ENCODE assay signal across 4 fruit fly cellular contexts in the genomic region with DNA sequence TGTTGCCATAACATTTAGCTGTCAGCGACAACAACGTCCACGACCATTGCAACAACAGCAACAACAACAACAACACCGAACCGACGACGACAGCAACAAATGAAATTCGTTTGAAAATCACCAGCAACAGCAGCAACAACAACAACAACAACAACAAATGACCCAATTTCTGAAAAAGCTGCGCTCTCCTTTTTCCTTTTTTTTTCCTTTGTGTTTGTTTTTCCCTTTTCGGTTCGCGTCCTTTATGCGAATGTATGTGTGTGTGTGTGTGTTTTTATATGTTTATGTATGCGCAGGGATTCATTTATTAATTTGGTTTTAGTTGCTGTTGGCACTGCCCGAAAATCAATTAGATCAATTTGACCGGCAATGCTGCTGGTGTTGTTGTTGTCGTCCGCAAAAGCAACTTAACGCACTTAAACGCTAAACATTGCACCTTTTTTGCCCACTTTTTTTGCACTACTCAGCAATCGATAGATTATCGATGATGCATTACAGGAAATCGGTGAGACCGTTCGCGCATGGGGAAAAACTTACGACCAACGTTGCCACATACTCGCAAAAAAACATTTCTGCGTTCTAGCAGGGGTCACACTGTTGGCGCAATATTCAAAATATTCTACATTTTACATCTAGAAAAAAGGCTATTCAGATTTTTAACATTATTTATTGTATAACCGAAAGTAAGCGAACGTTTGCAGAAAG.
TF ChIP-seq lines count a peak whose summit lies in the region.

A gene (minus strand): TSS at position 488 of the 705 bp plus-strand sequence.

TF ChIP-seq in whole organism, embryonic, 481 proteins besides CTCF, POLR2A, EP300 and RAD21 (continued from another document and continues in another):
- TF ChIP-seq bab2 (GFP tag; optimal IDR thresholded peaks at IDR 0.05; lab: Kevin White, UChicago), result no peak
- no peak for TF ChIP-seq CG15269 (tag; optimal IDR thresholded peaks at IDR 0.05; lab: Kevin White, UChicago)
- TF ChIP-seq CoRest (tag; optimal IDR thresholded peaks at IDR 0.05; lab: Kevin White, UChicago), result peak; percentile 52
- TF ChIP-seq Doc3 (GFP tag; IDR thresholded peaks at IDR 0.05; lab: Robert Waterston, UW; ENCODE audit: partially characterized antibody), result peak; percentile 55; the same call in 2 of the 3 replicates
- TF ChIP-seq CG12659 (GFP tag; optimal IDR thresholded peaks at IDR 0.05; lab: Kevin White, UChicago), result peak; percentile 69
- TF ChIP-seq CG17186 (GFP tag; optimal IDR thresholded peaks at IDR 0.05; lab: Kevin White, UChicago), result peak; percentile 82
- no peak for TF ChIP-seq NFAT (GFP tag; IDR thresholded peaks at IDR 0.05; lab: Robert Waterston, UW)
- TF ChIP-seq Deaf1 (tag; optimal IDR thresholded peaks at IDR 0.05; lab: Kevin White, UChicago), result no peak
- no peak for TF ChIP-seq CG13424 (tag; optimal IDR thresholded peaks at IDR 0.05; lab: Kevin White, UChicago)
- TF ChIP-seq MESR4 (GFP tag; optimal IDR thresholded peaks at IDR 0.05; lab: Kevin White, UChicago), result peak; percentile 54
- no peak for TF ChIP-seq CG33557 (GFP tag; optimal IDR thresholded peaks at IDR 0.05; lab: Kevin White, UChicago)
- TF ChIP-seq CG9727 (GFP tag; optimal IDR thresholded peaks at IDR 0.05; lab: Kevin White, UChicago), result no peak
- TF ChIP-seq bigmax (GFP tag; optimal IDR thresholded peaks at IDR 0.05; lab: Kevin White, UChicago), result no peak
- no peak for TF ChIP-seq slbo (GFP tag; IDR thresholded peaks at IDR 0.05; lab: Robert Waterston, UW)
- TF ChIP-seq Ets97D (GFP tag; optimal IDR thresholded peaks at IDR 0.05; lab: Kevin White, UChicago), result peak; percentile 84
- peak; percentile 52 for TF ChIP-seq CG15514 (GFP tag; optimal IDR thresholded peaks at IDR 0.05; lab: Kevin White, UChicago)
- TF ChIP-seq hb (GFP tag; IDR thresholded peaks at IDR 0.05; lab: Robert Waterston, UW; ENCODE audit: partially characterized antibody), result peak; percentile 60; the same call in 2 of the 3 replicates
- peak; percentile 93 for TF ChIP-seq pzg (GFP tag; optimal IDR thresholded peaks at IDR 0.05; lab: Kevin White, UChicago)
- TF ChIP-seq BEAF-32 (GFP tag; optimal IDR thresholded peaks at IDR 0.05; lab: Kevin White, UChicago), result peak; percentile 79
- TF ChIP-seq CG10959 (GFP tag; IDR thresholded peaks at IDR 0.05; lab: Robert Waterston, UW), result no peak
- TF ChIP-seq ac (GFP tag; optimal IDR thresholded peaks at IDR 0.05; lab: Kevin White, UChicago), result no peak
- TF ChIP-seq Camta (GFP tag; optimal IDR thresholded peaks at IDR 0.05; lab: Kevin White, UChicago), result no peak
- no peak for TF ChIP-seq Mrtf (GFP tag; IDR thresholded peaks at IDR 0.05; lab: Robert Waterston, UW)
- peak; percentile 39; the same call in 2 of the 3 replicates for TF ChIP-seq vnd (GFP tag; IDR thresholded peaks at IDR 0.05; lab: Robert Waterston, UW; ENCODE audit: partially characterized antibody)
- TF ChIP-seq nom (GFP tag; optimal IDR thresholded peaks at IDR 0.05; lab: Kevin White, UChicago), result peak; percentile 92
- TF ChIP-seq CG14667 (GFP tag; IDR thresholded peaks at IDR 0.05; lab: Robert Waterston, UW), result no peak
- TF ChIP-seq run (tag; optimal IDR thresholded peaks at IDR 0.05; lab: Kevin White, UChicago), result no peak
- peak; percentile 6 for TF ChIP-seq CG30403 (GFP tag; optimal IDR thresholded peaks at IDR 0.05; lab: Kevin White, UChicago)
- TF ChIP-seq salm (tag; optimal IDR thresholded peaks at IDR 0.05; lab: Kevin White, UChicago), result no peak
- no peak for TF ChIP-seq ara (GFP tag; IDR thresholded peaks at IDR 0.05; lab: Robert Waterston, UW)

TF ChIP-seq in whole organism, prepupa, 60 proteins besides CTCF, POLR2A, EP300 and RAD21 (continued from another document and continues in another):
- TF ChIP-seq fd59A (GFP tag; optimal IDR thresholded peaks at IDR 0.05; lab: Kevin White, UChicago) (peak; percentile 29), CG7368 (GFP tag; optimal IDR thresholded peaks at IDR 0.05; lab: Kevin White, UChicago) (no peak), Gug (GFP tag; IDR thresholded peaks at IDR 0.05; lab: Robert Waterston, UW) (no peak), CG32006 (GFP tag; optimal IDR thresholded peaks at IDR 0.05; lab: Kevin White, UChicago) (no peak), Sox15 (GFP tag; optimal IDR thresholded peaks at IDR 0.05; lab: Kevin White, UChicago) (no peak), CG8319 (GFP tag; optimal IDR thresholded peaks at IDR 0.05; lab: Kevin White, UChicago) (no peak), CG10669 (GFP tag; optimal IDR thresholded peaks at IDR 0.05; lab: Kevin White, UChicago) (peak; percentile 59), Met (GFP tag; optimal IDR thresholded peaks at IDR 0.05; lab: Kevin White, UChicago) (no peak), CG11294 (GFP tag; IDR thresholded peaks at IDR 0.05; lab: Robert Waterston, UW) (no peak), Blimp-1 (GFP tag; optimal IDR thresholded peaks at IDR 0.05; lab: Kevin White, UChicago) (no peak), CG6808 (GFP tag; optimal IDR thresholded peaks at IDR 0.05; lab: Kevin White, UChicago) (peak; percentile 79), Eip75B (GFP tag; optimal IDR thresholded peaks at IDR 0.05; lab: Kevin White, UChicago) (peak; percentile 17), CG6792 (GFP tag; optimal IDR thresholded peaks at IDR 0.05; lab: Kevin White, UChicago) (no peak), Eip78C (GFP tag; lab: Kevin White, UChicago) (peak; percentile 46), eg (GFP tag; IDR thresholded peaks at IDR 0.05; lab: Robert Waterston, UW) (0 out of 3 replicates have a peak, but pooled peaks have one; percentile 20), CG3032 (tag; optimal IDR thresholded peaks at IDR 0.05; lab: Kevin White, UChicago) (peak; percentile 28), ss (GFP tag; optimal IDR thresholded peaks at IDR 0.05; lab: Kevin White, UChicago) (peak; percentile 86), CG11762 (GFP tag; optimal IDR thresholded peaks at IDR 0.05; lab: Kevin White, UChicago; ENCODE audit: insufficient read depth) (no peak), vri (GFP tag; optimal IDR thresholded peaks at IDR 0.05; lab: Kevin White, UChicago) (no peak), CG10631 (GFP tag; optimal IDR thresholded peaks at IDR 0.05; lab: Kevin White, UChicago) (no peak), net (GFP tag; optimal IDR thresholded peaks at IDR 0.05; lab: Kevin White, UChicago) (peak; percentile 24), fkh (GFP tag; optimal IDR thresholded peaks at IDR 0.05; lab: Kevin White, UChicago) (no peak), CG6854 (GFP tag; optimal IDR thresholded peaks at IDR 0.05; lab: Kevin White, UChicago) (peak; percentile 57), spab (GFP tag; optimal IDR thresholded peaks at IDR 0.05; lab: Kevin White, UChicago) (peak; percentile 48), Sox14 (GFP tag; optimal IDR thresholded peaks at IDR 0.05; lab: Kevin White, UChicago) (peak; percentile 1), Eip93F (GFP tag; optimal IDR thresholded peaks at IDR 0.05; lab: Kevin White, UChicago) (no peak), topi (GFP tag; optimal IDR thresholded peaks at IDR 0.05; lab: Kevin White, UChicago) (no peak), CG9139 (GFP tag; optimal IDR thresholded peaks at IDR 0.05; lab: Kevin White, UChicago) (peak; percentile 70), achi (GFP tag; optimal IDR thresholded peaks at IDR 0.05; lab: Kevin White, UChicago) (peak; percentile 7), fd85E (GFP tag; optimal IDR thresholded peaks at IDR 0.05; lab: Kevin White, UChicago) (no peak), Ets96B (tag; optimal IDR thresholded peaks at IDR 0.05; lab: Kevin White, UChicago) (peak; percentile 15), CG8119 (GFP tag; IDR thresholded peaks at IDR 0.05; lab: Robert Waterston, UW) (no peak; the same call in 2 of the 3 replicates)

TF ChIP-seq in whole organism, pupa, 21 proteins besides CTCF, POLR2A, EP300 and RAD21 (continued from another document):
- TF ChIP-seq CG8301 (tag; optimal IDR thresholded peaks at IDR 0.05; lab: Kevin White, UChicago) (no peak), fd96Ca (GFP tag; IDR thresholded peaks at IDR 0.05; lab: Robert Waterston, UW) (no peak)

TF ChIP-seq in whole organism, wandering third instar larva, 38 proteins besides CTCF, POLR2A, EP300 and RAD21 (continued from another document):
- TF ChIP-seq dl (GFP tag; optimal IDR thresholded peaks at IDR 0.05; lab: Kevin White, UChicago; ENCODE audit: insufficient read depth in 1 of 2, partially characterized antibody in 2 of 2) (no peak), dsf (GFP tag; optimal IDR thresholded peaks at IDR 0.05; lab: Kevin White, UChicago; ENCODE audit: borderline replicate concordance) (no peak), Dfd (GFP tag; optimal IDR thresholded peaks at IDR 0.05; lab: Kevin White, UChicago) (no peak), dmrt93B (GFP tag; optimal IDR thresholded peaks at IDR 0.05; lab: Kevin White, UChicago) (no peak), foxo (GFP tag; optimal IDR thresholded peaks at IDR 0.05; lab: Kevin White, UChicago) (no peak), lola (GFP tag; optimal IDR thresholded peaks at IDR 0.05; lab: Kevin White, UChicago) (peak; percentile 35), psq (GFP tag; optimal IDR thresholded peaks at IDR 0.05; lab: Kevin White, UChicago) (peak; percentile 4)
